Fruit fly (Drosophila melanogaster) Kc167 (cell line): Measurements from ENCODE around the gene Jon25Bii.

Experiments
- Myc ChIP-seq: fragments of >200 bp; optimal IDR thresholded peaks from 2 replicates; lab custom pipeline; 2017; ENCODE audit warnings: missing external identifiers
- Sin3A ChIP-seq: fragments of >200 bp; optimal IDR thresholded peaks from 2 replicates; lab custom pipeline; 2018; ENCODE audit warnings: missing external identifiers
- h ChIP-seq: fragments of >200 bp; optimal IDR thresholded peaks from 3 replicates; lab custom pipeline; 2018; ENCODE audit warnings: missing external identifiers
- insv ChIP-seq: fragments of >200 bp; optimal IDR thresholded peaks from 3 replicates; lab custom pipeline; 2018; ENCODE audit warnings: missing external identifiers
- psq ChIP-seq: fragments of >200 bp; optimal IDR thresholded peaks from 2 replicates; lab custom pipeline; 2017; ENCODE audit warnings: missing external identifiers
- ttk ChIP-seq: sonication (Bioruptor generic); optimal IDR thresholded peaks from 2 replicates; lab custom pipeline; 2017; ENCODE audit warnings: missing external identifiers

Jon25Bii gene

dm6 chr2L:4965420-4965819 is 12.5 kb upstream of the Jon25Bii start, which contains the start of gene CG34125:
Gene CG34125 (plus strand): TSS chr2L:4965673.
- no peak for TF ChIP-seq Myc (lab: Kevin White, UChicago)
- no peak for TF ChIP-seq h (lab: Kevin White, UChicago)
- no peak for TF ChIP-seq ttk (lab: Kevin White, UChicago)
- TF ChIP-seq insv (lab: Kevin White, UChicago) = no peak
- no peak for TF ChIP-seq psq (lab: Kevin White, UChicago)
- TF ChIP-seq Sin3A (lab: Kevin White, UChicago) = no peak

dm6 chr2L:4958111-4958510 is 5.2 kb upstream of the Jon25Bii start, which contains the start of gene CG34124:
Gene CG34124 (plus strand): TSS chr2L:4958411.
- TF ChIP-seq psq (lab: Kevin White, UChicago) (no peak), h (lab: Kevin White, UChicago) (no peak), Myc (lab: Kevin White, UChicago) (no peak), Sin3A (lab: Kevin White, UChicago) (no peak), insv (lab: Kevin White, UChicago) (no peak), ttk (lab: Kevin White, UChicago) (no peak)

- no peak for TF ChIP-seq ttk (lab: Kevin White, UChicago)
Observed at dm6 chr2L:4955094-4955823, 2.3 kb upstream of the Jon25Bii start, which contains the start of the genes Jon25Bi and Marcal1. Gene Jon25Bi (minus strand): TSS chr2L:4955144. Gene Marcal1 (plus strand): TSS chr2L:4955509.

dm6 chr2L:4950667-4951066 is 2.3 kb downstream of the Jon25Bii start, which contains the start of gene Jon25Biii:
Gene Jon25Biii (minus strand): TSS chr2L:4950767.
- TF ChIP-seq insv (lab: Kevin White, UChicago) (no peak), Sin3A (lab: Kevin White, UChicago) (no peak), h (lab: Kevin White, UChicago) (no peak), psq (lab: Kevin White, UChicago) (no peak), Myc (lab: Kevin White, UChicago) (no peak)

- TF ChIP-seq psq (lab: Kevin White, UChicago) (no peak), insv (lab: Kevin White, UChicago) (no peak), Sin3A (lab: Kevin White, UChicago) (no peak), h (lab: Kevin White, UChicago) (no peak), ttk (lab: Kevin White, UChicago) (no peak), Myc (lab: Kevin White, UChicago) (no peak)
Observed at dm6 chr2L:4949453-4950045, 3.4 kb downstream of the Jon25Bii start, which contains the start of gene jet. Gene jet (minus strand): TSS chr2L:4949784.

dm6 chr2L:4945300-4945699 is 7.6 kb downstream of the Jon25Bii start, which contains the start of the genes mRpL24 and betaggt-I:
Gene mRpL24 (minus strand): TSS chr2L:4945361.
Gene betaggt-I (plus strand): TSS chr2L:4945579.
- TF ChIP-seq insv (lab: Kevin White, UChicago) (no peak), psq (lab: Kevin White, UChicago) (no peak), h (lab: Kevin White, UChicago) (no peak), Sin3A (lab: Kevin White, UChicago) (no peak), ttk (lab: Kevin White, UChicago) (no peak), Myc (lab: Kevin White, UChicago) (no peak)

- no peak for TF ChIP-seq Myc (lab: Kevin White, UChicago)
- no peak for TF ChIP-seq h (lab: Kevin White, UChicago)
- no peak for TF ChIP-seq Sin3A (lab: Kevin White, UChicago)
- no peak for TF ChIP-seq ttk (lab: Kevin White, UChicago)
- TF ChIP-seq insv (lab: Kevin White, UChicago) = no peak
- no peak for TF ChIP-seq psq (lab: Kevin White, UChicago)
Observed at dm6 chr2L:4942257-4942792, 10.6 kb downstream of the Jon25Bii start, which contains the start of gene synr. Gene synr (plus strand): TSS chr2L:4942742.

- TF ChIP-seq Myc (lab: Kevin White, UChicago) = no peak
- no peak for TF ChIP-seq ttk (lab: Kevin White, UChicago)
- no peak for TF ChIP-seq h (lab: Kevin White, UChicago)
- TF ChIP-seq Sin3A (lab: Kevin White, UChicago) = no peak
- TF ChIP-seq psq (lab: Kevin White, UChicago) = no peak
- TF ChIP-seq insv (lab: Kevin White, UChicago) = no peak
Observed at dm6 chr2L:4937060-4937459, 15.9 kb downstream of the Jon25Bii start, which contains the start of gene Sgs1. Gene Sgs1 (plus strand): TSS chr2L:4937409.

dm6 chr2L:4936325-4936869 is 16.5 kb downstream of the Jon25Bii start, which contains the start of gene hoe2:
Gene hoe2 (minus strand): TSS chr2L:4936450.
- TF ChIP-seq ttk (lab: Kevin White, UChicago) (no peak), Sin3A (lab: Kevin White, UChicago) (no peak), h (lab: Kevin White, UChicago) (no peak), psq (lab: Kevin White, UChicago) (no peak), Myc (lab: Kevin White, UChicago) (no peak), insv (lab: Kevin White, UChicago) (no peak)

- TF ChIP-seq Sin3A (lab: Kevin White, UChicago) (no peak), psq (lab: Kevin White, UChicago) (no peak), Myc (lab: Kevin White, UChicago) (no peak), ttk (lab: Kevin White, UChicago) (no peak), h (lab: Kevin White, UChicago) (no peak), insv (lab: Kevin White, UChicago) (no peak)
Observed at dm6 chr2L:4932284-4932683, 20.7 kb downstream of the Jon25Bii start, which contains the start of gene hoe1. Gene hoe1 (minus strand): TSS chr2L:4932384.
